Worm (Caenorhabditis elegans) whole organism, young adult: ENCODE measurements around the gene srx-137.

Source experiments
- B0019.2 ChIP-seq: fragments of 200-800 bp; sonication (Bioruptor generic); conservative IDR thresholded peaks from 2 replicates; pipeline ENCODE4 v1.3.6; 2022; ENCODE audit warnings: missing genetic modification reagents, missing genetic modification characterization, missing compliant biosample characterization
- B0035.1 ChIP-seq: sonication (generic microtip); optimal IDR thresholded peaks from 2 replicates; lab custom pipeline; 2016; ENCODE audit warnings: missing genetic modification characterization, mild to moderate bottlenecking, missing compliant biosample characterization, missing genotype, missing genetic modification reagents
- C17E4.6 ChIP-seq: fragments of 200-800 bp; sonication (Bioruptor generic); IDR thresholded peaks from 2 replicates; pipeline ENCODE4 v1.3.6; 2022; ENCODE audit warnings: missing genetic modification reagents, missing genetic modification characterization, missing compliant biosample characterization
- F10E7.11 ChIP-seq: sonication (generic microtip); optimal IDR thresholded peaks from 2 replicates; lab custom pipeline; 2017; ENCODE audit warnings: mild to moderate bottlenecking, missing genetic modification characterization, moderate library complexity, missing compliant biosample characterization
- F23B12.7 ChIP-seq: sonication (generic microtip); optimal IDR thresholded peaks from 2 replicates; lab custom pipeline; 2017; ENCODE audit warnings: missing genetic modification characterization, mild to moderate bottlenecking, missing compliant biosample characterization, antibody characterized with exemption, moderate library complexity; ENCODE audit not compliant: insufficient read depth
- F55B11.4 ChIP-seq: sonication (generic microtip); optimal IDR thresholded peaks from 2 replicates; lab custom pipeline; 2016; ENCODE audit warnings: missing compliant biosample characterization, missing genetic modification characterization, borderline replicate concordance; ENCODE audit not compliant: insufficient read depth
- F57A8.1 ChIP-seq: fragments of 200-800 bp; sonication (Bioruptor generic); optimal IDR thresholded peaks from 2 replicates; lab custom pipeline; 2018; ENCODE audit warnings: mild to moderate bottlenecking, missing genetic modification characterization, moderate library complexity, missing compliant biosample characterization
- F57C9.4 ChIP-seq: sonication (generic microtip); optimal IDR thresholded peaks from 2 replicates; lab custom pipeline; 2017; ENCODE audit warnings: mild to moderate bottlenecking, missing genetic modification characterization, missing compliant biosample characterization
- K11D2.4 ChIP-seq: fragments of 200-800 bp; sonication (Bioruptor generic); IDR thresholded peaks from 2 replicates; pipeline ENCODE4 v1.3.6; 2022; ENCODE audit warnings: missing genetic modification reagents, missing genetic modification characterization, missing compliant biosample characterization
- T07F8.4 ChIP-seq: sonication (generic microtip); optimal IDR thresholded peaks from 2 replicates; lab custom pipeline; 2016; ENCODE audit warnings: mild to moderate bottlenecking, missing genetic modification characterization, moderate library complexity, missing compliant biosample characterization
- Y53F4B.3 ChIP-seq: fragments of 200-800 bp; sonication (Bioruptor generic); IDR thresholded peaks from 2 replicates; pipeline ENCODE4 v1.3.6; 2022; ENCODE audit warnings: missing genetic modification reagents, missing genetic modification characterization, missing compliant biosample characterization
- Y56A3A.18 ChIP-seq: fragments of 200-800 bp; sonication (Bioruptor generic); IDR thresholded peaks from 2 replicates; pipeline ENCODE4 v1.3.6; 2022; ENCODE audit warnings: missing genetic modification reagents, missing genetic modification characterization, missing compliant biosample characterization
- Y67H2A.10 ChIP-seq: fragments of 200-800 bp; sonication (Bioruptor generic); conservative IDR thresholded peaks from 2 replicates; pipeline ENCODE4 v1.3.6; 2022; ENCODE audit warnings: missing genetic modification reagents, missing genetic modification characterization, missing compliant biosample characterization
- ZK185.1 ChIP-seq: sonication (generic microtip); optimal IDR thresholded peaks from 2 replicates; lab custom pipeline; 2016; ENCODE audit warnings: mild to moderate bottlenecking, missing genetic modification characterization, missing compliant biosample characterization; ENCODE audit not compliant: poor library complexity, severe bottlenecking
- ama-1 ChIP-seq, 3 experiments: fragments of 150-350 bp in 1 of 3; sonication (generic microtip) in 2 of 3; optimal IDR thresholded peaks; 2 replicates each; lab custom pipeline; 2014 to 2018; ENCODE audit warnings: missing biosample characterization in 2 of 3, missing genetic modification characterization in 2 of 3, missing genetic modification reagents in 2 of 3
- aptf-2 ChIP-seq: fragments of 200-800 bp; sonication (Bioruptor generic); conservative IDR thresholded peaks from 2 replicates; pipeline ENCODE4 v1.3.6; 2022; ENCODE audit warnings: missing genetic modification reagents, missing genetic modification characterization, missing compliant biosample characterization
- athp-1 ChIP-seq: sonication (generic microtip); optimal IDR thresholded peaks from 2 replicates; lab custom pipeline; 2017; ENCODE audit warnings: mild to moderate bottlenecking, missing genetic modification characterization, missing compliant biosample characterization
- attf-6 ChIP-seq: fragments of 200-800 bp; sonication (Bioruptor generic); IDR thresholded peaks from 2 replicates; pipeline ENCODE4 v1.3.6; 2022; ENCODE audit warnings: missing genetic modification reagents, missing genetic modification characterization, missing compliant biosample characterization
- bed-1 ChIP-seq: fragments of 200-800 bp; sonication (Bioruptor generic); IDR thresholded peaks from 2 replicates; pipeline ENCODE4 v1.3.6; 2022; ENCODE audit warnings: missing genetic modification reagents, missing genetic modification characterization, missing compliant biosample characterization
- ccch-3 ChIP-seq: fragments of 200-800 bp; sonication (Bioruptor generic); optimal IDR thresholded peaks from 2 replicates; lab custom pipeline; 2018; ENCODE audit warnings: mild to moderate bottlenecking, missing genetic modification characterization, missing compliant biosample characterization
- ceh-27 ChIP-seq: fragments of 200-800 bp; sonication (Bioruptor generic); optimal IDR thresholded peaks from 2 replicates; lab custom pipeline; 2018; ENCODE audit warnings: mild to moderate bottlenecking, missing genetic modification characterization, moderate library complexity, missing compliant biosample characterization
- ceh-58 ChIP-seq: fragments of 200-800 bp; sonication (Bioruptor generic); IDR thresholded peaks from 2 replicates; pipeline ENCODE4 v1.3.6; 2022; ENCODE audit warnings: missing genetic modification characterization, missing compliant biosample characterization
- ceh-79 ChIP-seq: sonication (generic microtip); optimal IDR thresholded peaks from 2 replicates; lab custom pipeline; 2017; ENCODE audit warnings: mild to moderate bottlenecking, missing genetic modification characterization, missing compliant biosample characterization
- die-1 ChIP-seq: sonication (generic microtip); optimal IDR thresholded peaks from 2 replicates; lab custom pipeline; 2016; ENCODE audit warnings: missing genotype, mild to moderate bottlenecking, missing genetic modification characterization, missing compliant biosample characterization
- dox-1 ChIP-seq: fragments of 200-800 bp; sonication (Bioruptor generic); IDR thresholded peaks from 2 replicates; pipeline ENCODE4 v1.3.6; 2022; ENCODE audit warnings: missing genetic modification reagents, missing genetic modification characterization, missing compliant biosample characterization
- dpff-1 ChIP-seq: sonication (generic microtip); optimal IDR thresholded peaks from 2 replicates; lab custom pipeline; 2017; ENCODE audit warnings: mild to moderate bottlenecking, missing genetic modification characterization, missing compliant biosample characterization
- dpl-1 ChIP-seq: fragments of 150-350 bp; optimal IDR thresholded peaks from 2 replicates; lab custom pipeline; 2014; ENCODE audit warnings: missing biosample characterization, missing genetic modification reagents, missing genetic modification characterization
- egl-44 ChIP-seq: fragments of 200-800 bp; sonication (Bioruptor generic); IDR thresholded peaks from 2 replicates; pipeline ENCODE4 v1.3.6; 2022; ENCODE audit warnings: missing genetic modification reagents, missing genetic modification characterization, missing compliant biosample characterization
- ekl-4 ChIP-seq: fragments of 200-800 bp; sonication (Bioruptor generic); IDR thresholded peaks from 2 replicates; pipeline ENCODE4 v1.3.6; 2022; ENCODE audit warnings: missing genetic modification reagents, missing genetic modification characterization, missing compliant biosample characterization
- ets-4 ChIP-seq: fragments of 200-800 bp; sonication (Bioruptor generic); optimal IDR thresholded peaks from 2 replicates; lab custom pipeline; 2018; ENCODE audit warnings: mild to moderate bottlenecking, missing genetic modification characterization, missing compliant biosample characterization
- hlh-26 ChIP-seq: fragments of 200-800 bp; sonication (Bioruptor generic); conservative IDR thresholded peaks from 2 replicates; pipeline ENCODE4 v1.3.6; 2022; ENCODE audit warnings: missing genetic modification reagents, missing genetic modification characterization, missing compliant biosample characterization
- hrde-1 ChIP-seq: sonication (generic microtip); optimal IDR thresholded peaks from 2 replicates; lab custom pipeline; 2016; ENCODE audit warnings: missing genetic modification characterization, mild to moderate bottlenecking, missing compliant biosample characterization, moderate library complexity, missing genotype, missing genetic modification reagents, borderline replicate concordance
- lsy-27 ChIP-seq: sonication (generic microtip); optimal IDR thresholded peaks from 2 replicates; lab custom pipeline; 2017; ENCODE audit warnings: missing genetic modification characterization, mild to moderate bottlenecking, missing compliant biosample characterization, antibody characterized with exemption, missing genotype, borderline replicate concordance; ENCODE audit not compliant: insufficient read depth
- madf-3 ChIP-seq: fragments of 200-800 bp; sonication (Bioruptor generic); IDR thresholded peaks from 2 replicates; pipeline ENCODE4 v1.3.6; 2022; ENCODE audit warnings: missing genetic modification reagents, missing genetic modification characterization, missing compliant biosample characterization
- mel-28 ChIP-seq: sonication (generic microtip); optimal IDR thresholded peaks from 2 replicates; lab custom pipeline; 2016; ENCODE audit warnings: borderline replicate concordance, mild to moderate bottlenecking, missing genetic modification characterization, missing compliant biosample characterization
- nfya-1 ChIP-seq: sonication (generic microtip); optimal IDR thresholded peaks from 2 replicates; lab custom pipeline; 2017; ENCODE audit warnings: antibody characterized with exemption, missing compliant biosample characterization, missing genetic modification characterization, borderline replicate concordance; ENCODE audit not compliant: insufficient read depth
- nfya-2 ChIP-seq: fragments of 200-800 bp; sonication (Bioruptor generic); IDR thresholded peaks from 2 replicates; pipeline ENCODE4 v1.3.6; 2022; ENCODE audit warnings: missing genetic modification reagents, missing genetic modification characterization, missing compliant biosample characterization
- nfyb-1 ChIP-seq: fragments of 200-800 bp; sonication (Bioruptor generic); IDR thresholded peaks from 2 replicates; pipeline ENCODE4 v1.3.6; 2022; ENCODE audit warnings: missing genetic modification reagents, missing genetic modification characterization, missing compliant biosample characterization
- nhr-120 ChIP-seq: fragments of 200-800 bp; sonication (Bioruptor generic); IDR thresholded peaks from 2 replicates; pipeline ENCODE4 v1.3.6; 2022; ENCODE audit warnings: missing genetic modification characterization, missing compliant biosample characterization
- sptf-2 ChIP-seq: fragments of 200-800 bp; sonication (Bioruptor generic); optimal IDR thresholded peaks from 2 replicates; lab custom pipeline; 2018; ENCODE audit warnings: mild to moderate bottlenecking, missing genetic modification characterization, missing compliant biosample characterization
- unc-130 ChIP-seq: sonication (generic microtip); optimal IDR thresholded peaks from 2 replicates; lab custom pipeline; 2016; ENCODE audit warnings: missing genetic modification reagents, missing genetic modification characterization, missing compliant biosample characterization
- zfh-2 ChIP-seq: fragments of 200-800 bp; sonication (Bioruptor generic); conservative IDR thresholded peaks from 2 replicates; pipeline ENCODE4 v1.3.6; 2022; ENCODE audit warnings: missing genetic modification reagents, missing genetic modification characterization, missing compliant biosample characterization
- ztf-18 ChIP-seq: sonication (generic microtip); optimal IDR thresholded peaks from 2 replicates; lab custom pipeline; 2016; ENCODE audit warnings: missing genotype, mild to moderate bottlenecking, missing genetic modification characterization, missing compliant biosample characterization
- ztf-22 ChIP-seq: fragments of 200-800 bp; sonication (Bioruptor generic); optimal IDR thresholded peaks from 2 replicates; lab custom pipeline; 2018; ENCODE audit warnings: mild to moderate bottlenecking, missing genetic modification characterization, moderate library complexity, missing compliant biosample characterization
- ztf-26 ChIP-seq: sonication (generic microtip); optimal IDR thresholded peaks from 2 replicates; lab custom pipeline; 2017; ENCODE audit warnings: missing genetic modification characterization, missing compliant biosample characterization
- ztf-28 ChIP-seq: fragments of 200-800 bp; sonication (Bioruptor generic); IDR thresholded peaks from 2 replicates; pipeline ENCODE4 v1.3.6; 2022; ENCODE audit warnings: missing genetic modification reagents, missing genetic modification characterization, missing compliant biosample characterization
- ztf-3 ChIP-seq: fragments of 200-800 bp; sonication (Bioruptor generic); optimal IDR thresholded peaks from 2 replicates; lab custom pipeline; 2018; ENCODE audit warnings: mild to moderate bottlenecking, missing genetic modification characterization, missing compliant biosample characterization

srx-137 gene

ce11 chrV:13818824-13819408 is 43.7 kb upstream of the srx-137 start, which contains the start of gene sel-10 (continued):
- peak; percentile 67 for TF ChIP-seq ZK185.1 (tag; lab: Kevin White, UChicago)
- no peak for TF ChIP-seq ceh-79 (tag; lab: Kevin White, UChicago)
- no peak for TF ChIP-seq zfh-2
- TF ChIP-seq ztf-26: no peak
- no peak for TF ChIP-seq die-1
- TF ChIP-seq nfyb-1 (GFP tag; lab: Robert Waterston, UW): no peak; the same call in none of the 2 replicates
- TF ChIP-seq F55B11.4 (tag; lab: Kevin White, UChicago): no peak
- TF ChIP-seq B0019.2 (GFP tag; lab: Robert Waterston, UW): no peak
- TF ChIP-seq dox-1 (GFP tag; lab: Robert Waterston, UW): no peak; the same call in 1 of the 2 replicates
- TF ChIP-seq Y53F4B.3 (GFP tag; lab: Robert Waterston, UW): no peak
- TF ChIP-seq ztf-22 (GFP tag; lab: Kevin White, UChicago): no peak
- TF ChIP-seq ceh-58 (GFP tag; lab: Robert Waterston, UW): no peak
- TF ChIP-seq athp-1 (tag; lab: Kevin White, UChicago): no peak
- no peak for TF ChIP-seq mel-28 (tag; lab: Kevin White, UChicago)
- TF ChIP-seq ekl-4 (GFP tag; lab: Robert Waterston, UW): no peak
- peak; percentile 7 for TF ChIP-seq dpl-1
- no peak for TF ChIP-seq F57C9.4 (tag; lab: Kevin White, UChicago)
- TF ChIP-seq attf-6 (GFP tag; lab: Robert Waterston, UW): no peak
- TF ChIP-seq ztf-28 (GFP tag; lab: Robert Waterston, UW): no peak
- TF ChIP-seq bed-1: no peak
- TF ChIP-seq T07F8.4: no peak
- no peak for TF ChIP-seq aptf-2 (GFP tag; lab: Robert Waterston, UW)
- TF ChIP-seq unc-130 (GFP tag; lab: Kevin White, UChicago): no peak
- no peak for TF ChIP-seq sptf-2 (GFP tag; lab: Kevin White, UChicago)
- no peak for TF ChIP-seq dpff-1 (tag; lab: Kevin White, UChicago)
- no peak for TF ChIP-seq F10E7.11 (tag; lab: Kevin White, UChicago)
- TF ChIP-seq nfya-1 (tag; lab: Kevin White, UChicago): no peak
- no peak for TF ChIP-seq nhr-120 (GFP tag; lab: Robert Waterston, UW)
- no peak for TF ChIP-seq F57A8.1
- TF ChIP-seq ztf-18 (tag; lab: Kevin White, UChicago): peak; percentile 95
- no peak for TF ChIP-seq lsy-27
- TF ChIP-seq ceh-27 (GFP tag; lab: Kevin White, UChicago): no peak
- TF ChIP-seq egl-44 (GFP tag; lab: Robert Waterston, UW): no peak
- no peak for TF ChIP-seq madf-3 (GFP tag; lab: Robert Waterston, UW)
- TF ChIP-seq ama-1 (optimal IDR thresholded peaks at IDR 0.05; lab: Kevin White, UChicago): no peak
- no peak for TF ChIP-seq ama-1 (GFP tag; optimal IDR thresholded peaks at IDR 0.05; lab: Kevin White, UChicago)
- no peak for TF ChIP-seq ets-4 (GFP tag; lab: Kevin White, UChicago)
- TF ChIP-seq K11D2.4 (GFP tag; lab: Robert Waterston, UW): 0 out of 2 replicates have a peak, but pooled peaks have one; percentile 42
- no peak for TF ChIP-seq Y67H2A.10 (GFP tag; lab: Robert Waterston, UW)
- TF ChIP-seq hrde-1 (tag; lab: Kevin White, UChicago): no peak
- no peak for TF ChIP-seq ccch-3
- TF ChIP-seq ztf-3: no peak
- TF ChIP-seq hlh-26 (GFP tag; lab: Robert Waterston, UW): no peak
- TF ChIP-seq F23B12.7: peak; percentile 40
- no peak for TF ChIP-seq nfya-2 (GFP tag; lab: Robert Waterston, UW)
- no peak for TF ChIP-seq C17E4.6 (GFP tag; lab: Robert Waterston, UW)
- no peak for TF ChIP-seq B0035.1 (tag; lab: Kevin White, UChicago)
- no peak for TF ChIP-seq Y56A3A.18 (GFP tag; lab: Robert Waterston, UW)
